Worm (Caenorhabditis elegans): Measurements from ENCODE around the gene rabn-5.

DNA sequence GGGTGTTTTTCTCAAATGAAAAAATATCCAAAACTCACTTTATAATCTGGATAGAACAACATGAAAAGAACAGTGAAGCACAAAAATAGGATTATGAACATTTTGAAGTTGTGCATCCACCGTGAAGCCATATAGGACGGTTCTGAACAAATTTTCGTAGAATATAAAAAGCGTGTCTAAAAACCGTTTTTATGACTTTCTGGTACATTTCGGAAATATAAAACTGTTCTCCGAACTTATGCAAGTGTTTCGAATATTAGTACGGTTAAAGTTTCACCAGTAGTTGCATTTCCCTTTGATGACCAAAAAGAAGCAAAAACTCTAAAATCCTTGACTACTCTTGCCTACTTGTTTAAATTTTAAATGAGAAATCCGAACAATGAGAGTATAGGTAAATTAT, 24.3 kb downstream of the rabn-5 start, which contains the start of gene C28H8.8:
- no peak for TF ChIP-seq flt-1 (GFP tag; IDR thresholded peaks at IDR 0.05)
- TF ChIP-seq ama-1 (optimal IDR thresholded peaks at IDR 0.05): no peak
- TF ChIP-seq ets-7 (tag; optimal IDR thresholded peaks at IDR 0.05): no peak
- no peak for TF ChIP-seq tra-4 (tag; optimal IDR thresholded peaks at IDR 0.05)
- TF ChIP-seq F13C5.2 (tag; optimal IDR thresholded peaks at IDR 0.05): no peak
- no peak for TF ChIP-seq ceh-13 (GFP tag; optimal IDR thresholded peaks at IDR 0.05)
- TF ChIP-seq sea-1 (GFP tag; conservative IDR thresholded peaks at IDR 0.05): no peak
- no peak for TF ChIP-seq tbx-11 (GFP tag; IDR thresholded peaks at IDR 0.05)
- no peak for TF ChIP-seq hnd-1 (tag; optimal IDR thresholded peaks at IDR 0.05)
- TF ChIP-seq aly-1 (tag; optimal IDR thresholded peaks at IDR 0.05): no peak
- no peak for TF ChIP-seq pes-1 (GFP tag; IDR thresholded peaks at IDR 0.05)
- no peak for TF ChIP-seq tbx-37 (GFP tag; conservative IDR thresholded peaks at IDR 0.05)
- TF ChIP-seq ceh-36 (tag; optimal IDR thresholded peaks at IDR 0.05): no peak

All from whole organism, early embryonic.